Worm (Caenorhabditis elegans) whole organism, L1 larva: ENCODE data around the gene C03B1.3.

Experiments
- F16B12.6 ChIP-seq: fragments of 150-350 bp; optimal IDR thresholded peaks from 2 replicates; lab custom pipeline; 2014; ENCODE audit warnings: missing biosample characterization, missing genetic modification characterization
- ces-1 ChIP-seq: fragments of 150-350 bp; optimal IDR thresholded peaks from 2 replicates; lab custom pipeline; 2014; ENCODE audit warnings: missing biosample characterization, missing genetic modification reagents, missing genetic modification characterization
- dpl-1 ChIP-seq, 3 experiments: fragments of 150-350 bp in 2 of 3; sonication (generic microtip) in 1 of 3; optimal IDR thresholded peaks; 2 replicates each; lab custom pipeline; 2014 to 2017; ENCODE audit warnings: missing biosample characterization in 3 of 3, missing genetic modification characterization in 3 of 3, missing genetic modification reagents in 3 of 3
- fkh-4 ChIP-seq: sonication (generic microtip); optimal IDR thresholded peaks from 2 replicates; lab custom pipeline; 2016; ENCODE audit warnings: missing compliant biosample characterization, missing genetic modification characterization, borderline replicate concordance
- fkh-8 ChIP-seq: sonication (generic microtip); optimal IDR thresholded peaks from 2 replicates; lab custom pipeline; 2016; ENCODE audit warnings: mild to moderate bottlenecking, missing genetic modification characterization, missing compliant biosample characterization
- fos-1 ChIP-seq: fragments of 150-350 bp; optimal IDR thresholded peaks from 2 replicates; lab custom pipeline; 2014; ENCODE audit warnings: missing biosample characterization, missing genetic modification characterization
- isw-1 ChIP-seq: fragments of 200-800 bp; sonication (Bioruptor generic); IDR thresholded peaks from 2 replicates; pipeline ENCODE4 v1.3.6; 2022; ENCODE audit warnings: missing genetic modification characterization, missing compliant biosample characterization
- lin-39 ChIP-seq: fragments of 150-350 bp; optimal IDR thresholded peaks from 2 replicates; lab custom pipeline; 2014; ENCODE audit warnings: missing biosample characterization, missing genetic modification reagents, missing genetic modification characterization
- nhr-11 ChIP-seq: fragments of 150-350 bp; optimal IDR thresholded peaks from 2 replicates; lab custom pipeline; 2014; ENCODE audit warnings: missing biosample characterization, missing genetic modification characterization
- nhr-47 ChIP-seq: sonication (generic microtip); optimal IDR thresholded peaks from 2 replicates; lab custom pipeline; 2016; ENCODE audit warnings: mild to moderate bottlenecking, missing genetic modification characterization, moderate library complexity, missing compliant biosample characterization
- nhr-90 ChIP-seq: sonication (generic microtip); optimal IDR thresholded peaks from 2 replicates; lab custom pipeline; 2016; ENCODE audit warnings: mild to moderate bottlenecking, missing genetic modification characterization, missing compliant biosample characterization; ENCODE audit not compliant: poor library complexity
- pqm-1 ChIP-seq: sonication (generic microtip); optimal IDR thresholded peaks from 3 replicates; lab custom pipeline; 2017; ENCODE audit warnings: missing biosample characterization, missing genetic modification characterization
- unc-130 ChIP-seq: fragments of 150-350 bp; optimal IDR thresholded peaks from 2 replicates; lab custom pipeline; 2017; ENCODE audit warnings: missing biosample characterization, missing genetic modification characterization, inconsistent platforms
- unc-62 ChIP-seq: fragments of 150-350 bp; optimal IDR thresholded peaks from 2 replicates; lab custom pipeline; 2014; ENCODE audit warnings: missing biosample characterization, missing genetic modification reagents, missing genetic modification characterization

- TF ChIP-seq nhr-47 (tag; lab: Kevin White, UChicago) (no peak), lin-39 (tag; lab: Kevin White, UChicago) (no peak), nhr-90 (no peak), unc-130 (no peak), dpl-1 (GFP tag; optimal IDR thresholded peaks at IDR 0.05; lab: Kevin White, UChicago) (no peak), F16B12.6 (tag; lab: Kevin White, UChicago) (no peak), unc-62 (GFP tag; lab: Kevin White, UChicago) (no peak), pqm-1 (tag; lab: Kevin White, UChicago) (no peak), isw-1 (GFP tag; lab: Robert Waterston, UW) (no peak), fos-1 (tag; lab: Kevin White, UChicago) (no peak), nhr-11 (tag; lab: Kevin White, UChicago) (no peak), ces-1 (GFP tag; lab: Kevin White, UChicago) (no peak), fkh-4 (tag; lab: Kevin White, UChicago) (no peak), fkh-8 (tag; lab: Kevin White, UChicago) (no peak)
These were observed 47.0 kb upstream of the C03B1.3 start for ce11 chrX:6318803-6319202.
